Fruit fly (Drosophila melanogaster): ENCODE data around the gene Gp93.

Gp93 gene

dm6 chr3R:27922673-27923175 is 25.8 kb upstream of the Gp93 start, which contains the start of gene RpL4 (continued):
- TF ChIP-seq Hr3 (GFP tag; optimal IDR thresholded peaks at IDR 0.05) = peak; percentile 61
- TF ChIP-seq pb (GFP tag; optimal IDR thresholded peaks at IDR 0.05) = peak; percentile 82
- TF ChIP-seq seq (GFP tag; IDR thresholded peaks at IDR 0.05) = peak; percentile 72
- TF ChIP-seq CG32767 (GFP tag; IDR thresholded peaks at IDR 0.05) = 0 out of 2 replicates have a peak, but pooled peaks have one; percentile 54
- TF ChIP-seq CG6654 (GFP tag; optimal IDR thresholded peaks at IDR 0.05) = peak; percentile 65
- peak; percentile 90 for TF ChIP-seq CG17385 (GFP tag; optimal IDR thresholded peaks at IDR 0.05)
- TF ChIP-seq emc (GFP tag; optimal IDR thresholded peaks at IDR 0.05) = peak; percentile 66
- TF ChIP-seq CG3726 (GFP tag; IDR thresholded peaks at IDR 0.05) = peak; percentile 52
- peak; percentile 48; the same call in 1 of the 2 replicates for TF ChIP-seq MBD-R2 (GFP tag; IDR thresholded peaks at IDR 0.05)
- peak; percentile 88 for TF ChIP-seq Sry-β (GFP tag; optimal IDR thresholded peaks at IDR 0.05)
- peak; percentile 78 for TF ChIP-seq Xbp1 (GFP tag; optimal IDR thresholded peaks at IDR 0.05)
- TF ChIP-seq CG17359 (tag; optimal IDR thresholded peaks at IDR 0.05) = peak; percentile 73
- peak; percentile 80 for TF ChIP-seq CG3847 (GFP tag; IDR thresholded peaks at IDR 0.05)
- TF ChIP-seq mam (GFP tag; optimal IDR thresholded peaks at IDR 0.05) = peak; percentile 65
- TF ChIP-seq cwo (GFP tag; optimal IDR thresholded peaks at IDR 0.05) = peak; percentile 44
- TF ChIP-seq da (GFP tag; optimal IDR thresholded peaks at IDR 0.05) = peak; percentile 40
- peak; percentile 79 for TF ChIP-seq gcm2 (GFP tag; optimal IDR thresholded peaks at IDR 0.05)
- peak; percentile 96 for TF ChIP-seq NC2β (GFP tag; optimal IDR thresholded peaks at IDR 0.05)
- TF ChIP-seq Usf (GFP tag; optimal IDR thresholded peaks at IDR 0.05) = peak; percentile 72
- peak; percentile 72 for TF ChIP-seq slp2 (GFP tag; optimal IDR thresholded peaks at IDR 0.05)
- TF ChIP-seq PHDP (tag; optimal IDR thresholded peaks at IDR 0.05) = peak; percentile 82
- TF ChIP-seq CG14710 (tag; optimal IDR thresholded peaks at IDR 0.05) = peak; percentile 76
- TF ChIP-seq CG8089 (GFP tag; optimal IDR thresholded peaks at IDR 0.05) = peak; percentile 78
- no peak for TF ChIP-seq hb (GFP tag; IDR thresholded peaks at IDR 0.05; ENCODE audit: partially characterized antibody)
- TF ChIP-seq insv (GFP tag; optimal IDR thresholded peaks at IDR 0.05) = peak in 1 of 2 experiments; percentile 81
- TF ChIP-seq CG7745 (tag; optimal IDR thresholded peaks at IDR 0.05) = peak; percentile 31
- no peak for TF ChIP-seq jing (GFP tag; optimal IDR thresholded peaks at IDR 0.05)
- peak; percentile 53 for TF ChIP-seq cas (GFP tag; IDR thresholded peaks at IDR 0.05)
- peak; percentile 85 for TF ChIP-seq Fer3 (tag; optimal IDR thresholded peaks at IDR 0.05)
- peak; percentile 92 for TF ChIP-seq bcd (GFP tag; optimal IDR thresholded peaks at IDR 0.05)
- peak; percentile 83 for TF ChIP-seq ken (GFP tag; IDR thresholded peaks at IDR 0.05)
- no peak for TF ChIP-seq CG14965 (GFP tag; optimal IDR thresholded peaks at IDR 0.05; ENCODE audit: borderline replicate concordance)
- no peak for TF ChIP-seq unc-4 (GFP tag; IDR thresholded peaks at IDR 0.05; ENCODE audit: partially characterized antibody)
- TF ChIP-seq CG11456 (GFP tag; IDR thresholded peaks at IDR 0.05) = peak; percentile 90
- no peak for TF ChIP-seq CG15073 (GFP tag; optimal IDR thresholded peaks at IDR 0.05)
- peak; percentile 85 for TF ChIP-seq CG4707 (GFP tag; optimal IDR thresholded peaks at IDR 0.05)
- TF ChIP-seq inv (GFP tag; IDR thresholded peaks at IDR 0.05; ENCODE audit: partially characterized antibody) = no peak
- peak; percentile 71 for TF ChIP-seq stc (GFP tag; IDR thresholded peaks at IDR 0.05)
- no peak for TF ChIP-seq tap (tag; optimal IDR thresholded peaks at IDR 0.05)
- TF ChIP-seq CG13894 (tag; optimal IDR thresholded peaks at IDR 0.05) = peak; percentile 71
- TF ChIP-seq nmo (GFP tag; optimal IDR thresholded peaks at IDR 0.05) = peak; percentile 71
- TF ChIP-seq CG6854 (GFP tag; optimal IDR thresholded peaks at IDR 0.05) = peak; percentile 83
- TF ChIP-seq CG10543 (GFP tag; optimal IDR thresholded peaks at IDR 0.05) = peak; percentile 93
- TF ChIP-seq Pdp1 (GFP tag; optimal IDR thresholded peaks at IDR 0.05) = peak; percentile 61 to 62
- peak; percentile 79 for TF ChIP-seq CG11723 (GFP tag; optimal IDR thresholded peaks at IDR 0.05)
- TF ChIP-seq CG4854 (GFP tag; optimal IDR thresholded peaks at IDR 0.05) = peak; percentile 78
- TF ChIP-seq CG10979 (tag; optimal IDR thresholded peaks at IDR 0.05) = peak; percentile 57
- TF ChIP-seq TFAM (GFP tag; optimal IDR thresholded peaks at IDR 0.05) = peak; percentile 31
- peak; percentile 83 for TF ChIP-seq CG15514 (GFP tag; optimal IDR thresholded peaks at IDR 0.05)

Measured in whole organism, embryonic.